Fruit fly (Drosophila melanogaster): Measurements from ENCODE around the gene TBC1d7.
A peak's percentile ranks its signal among the peaks of the same experiment; 100 is the strongest.

- TF ChIP-seq CG9139 (GFP tag; optimal IDR thresholded peaks at IDR 0.05) = no peak
- TF ChIP-seq vri (GFP tag; optimal IDR thresholded peaks at IDR 0.05) = peak; percentile 22
- no peak for TF ChIP-seq Sox102F (GFP tag; optimal IDR thresholded peaks at IDR 0.05)
- TF ChIP-seq CG1621 (tag; optimal IDR thresholded peaks at IDR 0.05) = no peak
- no peak for TF ChIP-seq CG10631 (GFP tag; optimal IDR thresholded peaks at IDR 0.05)
- TF ChIP-seq esn (GFP tag; optimal IDR thresholded peaks at IDR 0.05) = no peak
- no peak for TF ChIP-seq ss (GFP tag; optimal IDR thresholded peaks at IDR 0.05)
- no peak for TF ChIP-seq CG6163 (GFP tag; IDR thresholded peaks at IDR 0.05)
- TF ChIP-seq CG7368 (GFP tag; optimal IDR thresholded peaks at IDR 0.05) = no peak
- TF ChIP-seq Gug (GFP tag; IDR thresholded peaks at IDR 0.05) = no peak
- no peak for TF ChIP-seq Sox14 (GFP tag; optimal IDR thresholded peaks at IDR 0.05)
- no peak for TF ChIP-seq Hr38 (GFP tag; optimal IDR thresholded peaks at IDR 0.05)
Observed at dm6 chr3R:24137311-24137945, 24.1 kb upstream of the TBC1d7 start, which contains the start of gene Npc2f.
